Fruit fly (Drosophila melanogaster): ENCODE data around the gene eg.
A peak's percentile ranks its signal among the peaks of the same experiment; 100 is the strongest.

eg gene

DNA sequence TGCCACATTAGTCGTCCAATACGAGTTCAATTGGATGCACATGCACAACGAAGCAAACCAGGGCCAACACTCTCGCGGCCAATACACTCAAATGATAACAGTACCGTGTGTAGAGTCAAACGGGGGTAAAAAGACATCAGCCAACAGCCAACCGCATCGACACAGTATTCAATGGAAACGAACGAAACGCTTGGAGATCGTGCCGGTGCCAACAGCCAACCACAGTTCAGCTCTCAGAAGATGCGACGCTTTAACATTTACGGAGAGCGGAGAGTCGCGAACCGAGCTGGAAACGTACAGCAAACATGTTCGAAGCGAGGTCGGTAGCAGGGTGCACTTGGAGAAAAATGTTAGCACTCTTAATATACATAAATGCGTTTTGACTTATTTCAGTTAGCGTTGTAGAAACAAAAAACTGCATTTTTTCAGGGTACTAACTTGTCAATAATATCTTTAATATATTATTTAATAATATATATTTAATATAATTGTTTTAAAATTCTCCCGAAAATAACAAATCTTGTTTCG lies 436 bp upstream of the eg start:
- TF ChIP-seq CG34367 (tag; optimal IDR thresholded peaks at IDR 0.05) (peak; percentile 65), CG10348 (GFP tag; IDR thresholded peaks at IDR 0.05) (peak; percentile 27; the same call in 1 of the 2 replicates), rn (GFP tag; IDR thresholded peaks at IDR 0.05) (peak; percentile 30; the same call in 1 of the 2 replicates), Ets98B (GFP tag; IDR thresholded peaks at IDR 0.05) (peak; percentile 84), Pif1B (GFP tag; optimal IDR thresholded peaks at IDR 0.05) (peak; percentile 65), CG12605 (GFP tag; IDR thresholded peaks at IDR 0.05) (no peak; the same call in 1 of the 2 replicates), CG9948 (tag; optimal IDR thresholded peaks at IDR 0.05) (peak; percentile 74), CG8301 (tag; optimal IDR thresholded peaks at IDR 0.05) (peak; percentile 62), CG4496 (GFP tag; IDR thresholded peaks at IDR 0.05) (peak; percentile 73), fd96Ca (GFP tag; IDR thresholded peaks at IDR 0.05) (peak; percentile 71; the same call in 2 of the 3 replicates), CG13204 (GFP tag; optimal IDR thresholded peaks at IDR 0.05) (no peak), CG32121 (GFP tag; IDR thresholded peaks at IDR 0.05) (peak; percentile 81), Snoo (tag; optimal IDR thresholded peaks at IDR 0.05) (peak; percentile 52), gl (tag; optimal IDR thresholded peaks at IDR 0.05) (no peak), CG14655 (GFP tag; optimal IDR thresholded peaks at IDR 0.05) (peak; percentile 78), CG8159 (tag; optimal IDR thresholded peaks at IDR 0.05) (peak; percentile 73), Pif1A (GFP tag; optimal IDR thresholded peaks at IDR 0.05) (peak; percentile 45), EcR (GFP tag; optimal IDR thresholded peaks at IDR 0.05) (peak; percentile 42), CG15710 (tag; optimal IDR thresholded peaks at IDR 0.05) (peak; percentile 67), CG17806 (tag; optimal IDR thresholded peaks at IDR 0.05) (peak; percentile 69), D1 (tag; optimal IDR thresholded peaks at IDR 0.05) (no peak)

DNA sequence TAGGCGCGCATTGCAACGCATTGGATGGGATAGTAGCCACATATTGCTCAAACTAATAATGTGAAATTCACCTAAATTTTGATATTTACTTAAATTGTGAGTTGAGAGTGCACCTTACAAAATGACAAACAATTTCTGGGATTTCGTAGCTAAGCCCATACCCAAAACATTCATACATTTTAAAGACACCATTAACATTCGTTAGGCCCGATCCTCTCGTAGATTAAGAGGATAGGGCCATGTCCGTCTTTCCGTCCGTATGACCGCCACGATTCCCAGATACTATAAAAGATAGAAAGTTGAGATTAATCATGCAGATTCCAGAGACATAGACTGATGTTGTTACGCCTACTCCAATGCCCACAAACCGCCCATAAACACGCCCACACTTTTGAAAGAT lies 5.1 kb downstream of the eg start, which contains the start of gene CG43895:
Gene CG43895 (minus strand): TSS at position 101 of the 400 bp plus-strand sequence.
- TF ChIP-seq Pif1A (GFP tag; optimal IDR thresholded peaks at IDR 0.05) = no peak
- TF ChIP-seq CG17806 (tag; optimal IDR thresholded peaks at IDR 0.05) = no peak
- TF ChIP-seq EcR (GFP tag; optimal IDR thresholded peaks at IDR 0.05) = no peak
- TF ChIP-seq CG9948 (tag; optimal IDR thresholded peaks at IDR 0.05) = no peak
- no peak for TF ChIP-seq rn (GFP tag; IDR thresholded peaks at IDR 0.05)
- no peak for TF ChIP-seq CG8301 (tag; optimal IDR thresholded peaks at IDR 0.05)
- TF ChIP-seq CG15710 (tag; optimal IDR thresholded peaks at IDR 0.05) = no peak
- TF ChIP-seq D1 (tag; optimal IDR thresholded peaks at IDR 0.05) = no peak
- no peak for TF ChIP-seq CG34367 (tag; optimal IDR thresholded peaks at IDR 0.05)
- no peak for TF ChIP-seq CG14655 (GFP tag; optimal IDR thresholded peaks at IDR 0.05)
- no peak for TF ChIP-seq Ets98B (GFP tag; IDR thresholded peaks at IDR 0.05)

DNA sequence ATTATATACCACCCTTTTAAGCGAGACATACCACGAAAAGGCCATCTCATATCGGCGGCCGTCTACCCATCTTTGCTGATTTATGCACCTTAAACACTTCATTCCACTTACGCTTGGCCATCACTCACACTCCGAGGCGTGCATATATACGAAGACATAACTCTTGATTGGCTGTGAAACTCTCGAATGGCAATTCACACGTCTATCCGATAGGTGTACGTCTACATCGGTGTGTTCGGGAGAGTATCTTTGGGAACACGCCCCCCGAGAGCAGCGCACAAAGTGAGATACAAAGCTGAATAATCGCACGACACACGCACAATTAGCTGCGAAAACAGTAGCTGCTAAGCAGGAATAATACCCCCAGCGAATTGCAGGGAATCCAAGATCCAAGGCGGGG lies 10.2 kb downstream of the eg start:
- TF ChIP-seq rn (GFP tag; IDR thresholded peaks at IDR 0.05) (no peak), Pif1A (GFP tag; optimal IDR thresholded peaks at IDR 0.05) (no peak), D1 (tag; optimal IDR thresholded peaks at IDR 0.05) (no peak), CG32121 (GFP tag; IDR thresholded peaks at IDR 0.05) (no peak), CG15710 (tag; optimal IDR thresholded peaks at IDR 0.05) (no peak)

DNA sequence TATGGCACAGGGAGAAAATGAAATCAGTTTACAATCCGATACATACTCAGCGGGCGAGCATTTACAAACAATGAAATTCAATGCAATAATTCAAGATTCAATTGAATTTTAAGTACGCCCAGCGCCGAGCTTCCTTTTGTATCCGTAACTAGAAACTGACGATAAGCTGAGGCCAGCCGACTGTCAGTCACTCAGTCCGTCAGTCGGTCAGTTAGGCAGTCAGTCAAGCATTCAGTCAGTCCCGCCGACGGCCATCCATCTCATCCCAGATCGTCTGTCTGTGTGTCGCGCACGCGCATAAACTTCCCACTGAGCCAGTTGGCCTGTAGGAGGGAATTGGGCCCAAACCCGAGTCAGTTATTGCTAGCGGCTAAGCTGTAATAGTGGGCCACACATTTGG lies 11.0 kb downstream of the eg start:
- TF ChIP-seq CG13204 (GFP tag; optimal IDR thresholded peaks at IDR 0.05) (no peak), CG12605 (GFP tag; IDR thresholded peaks at IDR 0.05) (no peak), CG4496 (GFP tag; IDR thresholded peaks at IDR 0.05) (no peak), CG9948 (tag; optimal IDR thresholded peaks at IDR 0.05) (no peak), gl (tag; optimal IDR thresholded peaks at IDR 0.05) (no peak), CG15710 (tag; optimal IDR thresholded peaks at IDR 0.05) (no peak), CG34367 (tag; optimal IDR thresholded peaks at IDR 0.05) (no peak), CG8301 (tag; optimal IDR thresholded peaks at IDR 0.05) (no peak), CG10348 (GFP tag; IDR thresholded peaks at IDR 0.05) (no peak), CG14655 (GFP tag; optimal IDR thresholded peaks at IDR 0.05) (no peak), Snoo (tag; optimal IDR thresholded peaks at IDR 0.05) (no peak), rn (GFP tag; IDR thresholded peaks at IDR 0.05) (no peak)

DNA sequence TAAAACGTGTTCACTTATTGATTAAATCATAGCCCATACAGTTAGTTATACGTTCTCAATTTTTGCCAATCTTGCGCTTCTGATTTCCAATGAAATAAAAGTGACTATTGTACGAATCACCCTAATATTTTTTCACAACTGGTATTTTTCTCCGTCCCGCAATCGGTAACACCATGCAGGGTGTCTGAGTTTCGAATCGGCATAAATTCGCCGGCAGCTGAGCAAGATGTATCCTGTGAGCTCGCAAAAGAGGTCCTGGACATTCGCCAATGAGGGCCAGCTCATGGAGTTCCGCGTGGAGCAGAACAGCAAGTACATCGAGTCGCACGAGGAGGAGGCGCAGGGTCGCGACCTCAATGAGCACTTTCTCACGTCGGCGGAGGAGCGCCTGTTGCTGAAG lies 13.3 kb downstream of the eg start, which contains the start of gene CycH:
Gene CycH (plus strand): TSS at position 218 of the 400 bp plus-strand sequence.
- TF ChIP-seq Ets98B (GFP tag; IDR thresholded peaks at IDR 0.05) = no peak
- no peak for TF ChIP-seq fd96Ca (GFP tag; IDR thresholded peaks at IDR 0.05)
- no peak for TF ChIP-seq CG8301 (tag; optimal IDR thresholded peaks at IDR 0.05)
- TF ChIP-seq CG15710 (tag; optimal IDR thresholded peaks at IDR 0.05) = peak; percentile 22
- TF ChIP-seq CG12605 (GFP tag; IDR thresholded peaks at IDR 0.05) = peak; percentile 32; the same call in 1 of the 2 replicates
- no peak for TF ChIP-seq CG9948 (tag; optimal IDR thresholded peaks at IDR 0.05)
- no peak for TF ChIP-seq Pif1A (GFP tag; optimal IDR thresholded peaks at IDR 0.05)
- TF ChIP-seq Snoo (tag; optimal IDR thresholded peaks at IDR 0.05) = peak; percentile 23

DNA sequence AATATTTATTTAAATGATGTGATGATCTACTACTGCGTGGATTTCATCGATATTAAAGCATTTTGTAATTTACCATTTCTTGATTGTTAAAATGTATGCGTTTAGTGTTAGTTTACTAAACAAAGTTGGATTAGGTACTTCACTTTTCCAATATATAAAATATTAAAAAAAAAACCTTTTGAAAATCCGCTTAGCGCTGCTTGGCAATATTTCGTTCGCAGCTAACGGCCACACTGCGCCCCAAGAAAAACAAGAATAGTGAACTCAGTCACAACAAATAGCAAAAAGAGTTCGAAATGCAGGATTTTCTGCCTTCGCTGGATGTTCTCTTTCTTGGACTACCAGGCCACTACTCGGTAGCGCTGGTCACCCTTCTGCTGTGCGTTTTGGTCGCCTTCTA lies 14.7 kb downstream of the eg start, which contains the start of gene CG7407:
Gene CG7407 (plus strand): TSS at position 226 of the 400 bp plus-strand sequence.
- TF ChIP-seq Snoo (tag; optimal IDR thresholded peaks at IDR 0.05) = no peak
- no peak for TF ChIP-seq Pif1A (GFP tag; optimal IDR thresholded peaks at IDR 0.05)
- TF ChIP-seq CG12605 (GFP tag; IDR thresholded peaks at IDR 0.05) = peak; percentile 56
- TF ChIP-seq rn (GFP tag; IDR thresholded peaks at IDR 0.05) = no peak
- TF ChIP-seq D1 (tag; optimal IDR thresholded peaks at IDR 0.05) = no peak
- TF ChIP-seq CG17806 (tag; optimal IDR thresholded peaks at IDR 0.05) = no peak
- no peak for TF ChIP-seq CG9948 (tag; optimal IDR thresholded peaks at IDR 0.05)
- TF ChIP-seq EcR (GFP tag; optimal IDR thresholded peaks at IDR 0.05) = peak; percentile 4
- no peak for TF ChIP-seq CG15710 (tag; optimal IDR thresholded peaks at IDR 0.05)
- TF ChIP-seq Pif1B (GFP tag; optimal IDR thresholded peaks at IDR 0.05) = no peak
- no peak for TF ChIP-seq CG14655 (GFP tag; optimal IDR thresholded peaks at IDR 0.05)
- TF ChIP-seq CG4496 (GFP tag; IDR thresholded peaks at IDR 0.05) = 0 out of 3 replicates have a peak, but pooled peaks have one; percentile 21
- TF ChIP-seq CG13204 (GFP tag; optimal IDR thresholded peaks at IDR 0.05) = no peak
- TF ChIP-seq CG10348 (GFP tag; IDR thresholded peaks at IDR 0.05) = no peak
- no peak for TF ChIP-seq CG34367 (tag; optimal IDR thresholded peaks at IDR 0.05)
- peak; percentile 16 for TF ChIP-seq CG8159 (tag; optimal IDR thresholded peaks at IDR 0.05)
- TF ChIP-seq Ets98B (GFP tag; IDR thresholded peaks at IDR 0.05) = no peak
- no peak for TF ChIP-seq fd96Ca (GFP tag; IDR thresholded peaks at IDR 0.05)
- TF ChIP-seq CG8301 (tag; optimal IDR thresholded peaks at IDR 0.05) = no peak
- no peak for TF ChIP-seq gl (tag; optimal IDR thresholded peaks at IDR 0.05)
- TF ChIP-seq CG32121 (GFP tag; IDR thresholded peaks at IDR 0.05) = no peak; the same call in 1 of the 2 replicates

All from whole organism, pupa.